Fruit fly (Drosophila melanogaster) S2 (cell line): ENCODE results near the gene Pif1B.

Experiments
- CG8478 ChIP-seq: fragments of >200 bp; optimal IDR thresholded peaks from 2 replicates; lab custom pipeline; 2018
- CTCF ChIP-seq, 2 experiments: fragments of >200 bp; optimal IDR thresholded peaks; 2 replicates each; lab custom pipeline; 2018

Gene Pif1B

dm6 chr3R:8820428-8820912, 19.5 kb upstream of the Pif1B start, which contains the start of gene aqz:
Gene aqz (minus strand): TSS chr3R:8820682.
- peak; percentile 51 to 64 for TF ChIP-seq CTCF (optimal IDR thresholded peaks at IDR 0.05; lab: Kevin White, UChicago)
- TF ChIP-seq CG8478 (lab: Kevin White, UChicago) = no peak

dm6 chr3R:8819551-8820057, 18.6 kb upstream of the Pif1B start:
- TF ChIP-seq CG8478 (lab: Kevin White, UChicago) (no peak), CTCF (optimal IDR thresholded peaks at IDR 0.05; lab: Kevin White, UChicago) (no peak)

- TF ChIP-seq CTCF (optimal IDR thresholded peaks at IDR 0.05; lab: Kevin White, UChicago) = no peak
- TF ChIP-seq CG8478 (lab: Kevin White, UChicago) = no peak
These were observed 17.3 kb upstream of the Pif1B start for dm6 chr3R:8818239-8818638.

DNA sequence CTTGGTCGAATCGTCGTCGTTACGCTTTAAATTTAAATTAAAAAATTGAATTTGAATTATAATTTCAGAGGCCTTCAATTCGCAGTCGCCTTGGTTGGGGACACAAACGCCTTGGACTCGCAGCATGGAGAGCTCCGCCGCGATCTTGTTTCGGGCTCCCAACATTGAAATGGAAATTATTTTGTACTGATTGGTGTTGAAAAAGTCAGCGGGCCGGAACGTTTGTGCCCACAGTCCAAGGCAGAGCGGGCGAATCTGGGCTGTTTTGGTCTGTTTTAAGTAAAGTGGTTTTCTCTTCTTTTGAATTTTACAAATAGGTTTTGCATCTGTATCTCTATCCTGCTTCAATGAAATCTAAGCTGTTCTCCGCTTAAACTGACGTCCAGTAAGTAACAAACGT, 14.1 kb upstream of the Pif1B start:
- TF ChIP-seq CG8478 (lab: Kevin White, UChicago) (no peak), CTCF (optimal IDR thresholded peaks at IDR 0.05; lab: Kevin White, UChicago) (no peak)

DNA sequence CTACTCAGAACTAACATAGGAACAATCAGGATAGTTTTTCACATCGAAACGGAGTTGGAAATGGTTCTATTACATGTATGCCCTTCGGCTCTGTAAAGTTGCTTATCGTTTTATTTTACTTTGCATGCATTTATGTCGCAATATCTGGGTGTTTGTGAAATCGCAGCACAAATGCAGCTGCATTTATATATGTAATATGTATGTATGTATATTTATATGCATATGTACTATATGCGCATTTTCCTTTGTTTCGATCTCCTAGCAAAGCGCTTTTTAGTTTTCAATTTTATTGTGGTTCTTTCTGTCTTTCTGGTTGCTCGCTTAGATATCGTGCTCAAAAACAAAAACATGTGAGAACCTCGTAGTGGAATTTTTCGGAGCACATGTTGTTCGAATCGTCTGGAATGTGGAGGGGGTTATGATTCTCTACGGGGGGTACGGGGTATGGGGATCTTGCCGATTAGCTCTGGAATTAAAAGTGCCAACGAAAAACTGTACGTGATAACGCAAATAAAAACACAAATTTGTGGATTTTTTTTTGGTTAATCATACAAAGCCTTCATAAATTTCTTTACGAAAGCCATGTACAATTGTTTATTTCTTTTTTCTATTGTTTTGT, 13.2 kb upstream of the Pif1B start:
- no peak for TF ChIP-seq CG8478 (lab: Kevin White, UChicago)
- TF ChIP-seq CTCF (optimal IDR thresholded peaks at IDR 0.05; lab: Kevin White, UChicago) = no peak

- TF ChIP-seq CTCF (optimal IDR thresholded peaks at IDR 0.05; lab: Kevin White, UChicago) (no peak), CG8478 (lab: Kevin White, UChicago) (no peak)
These were observed 12.2 kb upstream of the Pif1B start, which contains the start of gene CG9837 for dm6 chr3R:8813164-8813629. Gene CG9837 (minus strand): TSS chr3R:8813579.

dm6 chr3R:8812342-8812966, 11.5 kb upstream of the Pif1B start:
- TF ChIP-seq CTCF (optimal IDR thresholded peaks at IDR 0.05; lab: Kevin White, UChicago) = no peak
- TF ChIP-seq CG8478 (lab: Kevin White, UChicago) = no peak

dm6 chr3R:8811323-8811936, 10.5 kb upstream of the Pif1B start:
- TF ChIP-seq CG8478 (lab: Kevin White, UChicago) (no peak), CTCF (optimal IDR thresholded peaks at IDR 0.05; lab: Kevin White, UChicago) (no peak)

- no peak for TF ChIP-seq CG8478 (lab: Kevin White, UChicago)
- no peak for TF ChIP-seq CTCF (optimal IDR thresholded peaks at IDR 0.05; lab: Kevin White, UChicago)
These were observed 9.6 kb upstream of the Pif1B start for dm6 chr3R:8810397-8811184.

dm6 chr3R:8809712-8810111, 8.7 kb upstream of the Pif1B start:
- TF ChIP-seq CG8478 (lab: Kevin White, UChicago) = no peak

DNA sequence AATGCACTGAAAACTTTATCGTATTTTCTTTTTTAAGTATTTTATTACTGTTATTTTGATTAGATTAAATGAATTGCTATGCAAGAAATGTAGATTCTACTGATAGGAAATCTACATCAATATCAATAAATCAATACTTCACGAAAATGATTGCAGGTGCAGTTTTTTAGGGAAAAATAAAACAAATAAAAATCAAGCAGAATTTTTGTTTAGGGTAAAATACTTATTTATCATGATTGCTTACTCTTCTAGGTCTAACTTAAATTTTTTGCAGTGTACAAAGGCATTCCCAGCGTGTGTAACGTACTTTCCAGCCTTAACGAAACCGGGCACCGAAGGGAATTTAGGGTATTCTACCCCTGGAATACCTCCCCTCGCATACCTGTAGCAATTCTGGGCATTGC, 7.5 kb upstream of the Pif1B start:
- TF ChIP-seq CG8478 (lab: Kevin White, UChicago) = no peak
- no peak for TF ChIP-seq CTCF (optimal IDR thresholded peaks at IDR 0.05; lab: Kevin White, UChicago)

dm6 chr3R:8807831-8808517, 7.0 kb upstream of the Pif1B start:
- no peak for TF ChIP-seq CG8478 (lab: Kevin White, UChicago)

- TF ChIP-seq CTCF (optimal IDR thresholded peaks at IDR 0.05; lab: Kevin White, UChicago) (no peak), CG8478 (lab: Kevin White, UChicago) (no peak)
These were observed 6.1 kb upstream of the Pif1B start for dm6 chr3R:8807048-8807447.

DNA sequence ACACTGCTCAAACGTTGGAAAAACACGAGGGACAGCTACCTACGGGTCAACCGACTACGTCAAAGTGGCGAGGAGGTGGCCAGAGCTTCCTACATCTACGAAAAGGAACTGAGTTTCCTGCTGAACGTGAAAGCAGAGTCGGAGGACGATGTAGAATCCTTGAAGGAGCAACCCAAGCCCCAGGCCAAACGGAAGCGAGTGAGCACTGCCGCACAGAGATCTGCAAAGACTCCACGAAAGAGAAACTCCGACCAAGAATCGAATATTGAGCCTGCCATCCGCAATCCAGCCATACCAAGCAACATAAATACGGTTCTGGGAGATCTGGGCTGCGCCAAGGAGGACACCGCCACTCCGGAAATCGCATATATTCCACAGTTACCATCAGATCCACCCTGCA, 5.7 kb upstream of the Pif1B start:
- no peak for TF ChIP-seq CG8478 (lab: Kevin White, UChicago)
- TF ChIP-seq CTCF (optimal IDR thresholded peaks at IDR 0.05; lab: Kevin White, UChicago) = no peak
